Fruit fly (Drosophila melanogaster) whole organism, embryonic: ENCODE measurements around the gene Dsp1.

Experiments
- Asciz ChIP-seq: fragments of 200-800 bp; sonication (Bioruptor generic); optimal IDR thresholded peaks from 2 replicates; lab custom pipeline; 2017; ENCODE audit warnings: missing biosample characterization, mild to moderate bottlenecking, missing genetic modification characterization, missing genetic modification reagents
- CG11723 ChIP-seq: fragments of 200-800 bp; sonication (Bioruptor generic); optimal IDR thresholded peaks from 2 replicates; lab custom pipeline; 2017; ENCODE audit warnings: missing biosample characterization, mild to moderate bottlenecking, missing genetic modification characterization
- CG12659 ChIP-seq: fragments of 200-800 bp; sonication (Bioruptor generic); optimal IDR thresholded peaks from 3 replicates; lab custom pipeline; 2017; ENCODE audit warnings: mild to moderate bottlenecking, missing biosample characterization, missing genetic modification reagents, missing genetic modification characterization
- CG13123 ChIP-seq: fragments of 200-800 bp; sonication (Bioruptor generic); optimal IDR thresholded peaks from 2 replicates; lab custom pipeline; 2016; ENCODE audit warnings: missing biosample characterization, missing genetic modification characterization
- CG14050 ChIP-seq: fragments of 200-800 bp; sonication (Bioruptor generic); IDR thresholded peaks from 3 replicates; pipeline ENCODE4 v1.3.6; 2022; ENCODE audit warnings: missing biosample characterization, missing genetic modification characterization
- CG14860 ChIP-seq: fragments of 200-800 bp; sonication (Bioruptor generic); IDR thresholded peaks from 3 replicates; pipeline ENCODE4 v1.3.6; 2022; ENCODE audit warnings: missing biosample characterization, missing genetic modification characterization; ENCODE audit not compliant: partially characterized antibody
- CG14965 ChIP-seq: fragments of 200-800 bp; sonication (Bioruptor generic); optimal IDR thresholded peaks from 2 replicates; lab custom pipeline; 2016; ENCODE audit warnings: missing biosample characterization, missing genetic modification characterization, borderline replicate concordance
- CG15514 ChIP-seq: fragments of 200-800 bp; sonication (Bioruptor generic); optimal IDR thresholded peaks from 3 replicates; lab custom pipeline; 2017; ENCODE audit warnings: missing biosample characterization, missing genetic modification characterization, mild to moderate bottlenecking, moderate library complexity, missing genetic modification reagents
- CG1603 ChIP-seq: fragments of 200-800 bp; sonication (Bioruptor generic); optimal IDR thresholded peaks from 2 replicates; lab custom pipeline; 2019; ENCODE audit warnings: missing biosample characterization, mild to moderate bottlenecking, missing genetic modification characterization, moderate library complexity
- CG18599 ChIP-seq: fragments of 200-800 bp; sonication (Bioruptor generic); optimal IDR thresholded peaks from 3 replicates; lab custom pipeline; 2017; ENCODE audit warnings: missing biosample characterization, missing genetic modification characterization, mild to moderate bottlenecking, moderate library complexity, missing genetic modification reagents
- CG2129 ChIP-seq: fragments of 200-800 bp; sonication (Bioruptor generic); IDR thresholded peaks from 2 replicates; pipeline ENCODE4 v1.3.6; 2022; ENCODE audit warnings: missing biosample characterization, missing genetic modification characterization; ENCODE audit not compliant: partially characterized antibody
- CG2202 ChIP-seq: fragments of 200-800 bp; sonication (Bioruptor generic); optimal IDR thresholded peaks from 2 replicates; lab custom pipeline; 2018; ENCODE audit warnings: missing biosample characterization, mild to moderate bottlenecking, missing genetic modification characterization
- CG30020 ChIP-seq: fragments of 200-800 bp; optimal IDR thresholded peaks from 2 replicates; lab custom pipeline; 2019; ENCODE audit warnings: missing biosample characterization, mild to moderate bottlenecking, missing genetic modification characterization, moderate library complexity
- CG32532 ChIP-seq: fragments of 200-800 bp; sonication (Bioruptor generic); IDR thresholded peaks from 2 replicates; pipeline ENCODE4 v1.3.6; 2022; ENCODE audit warnings: missing biosample characterization, missing genetic modification characterization
- CG3995 ChIP-seq: fragments of 200-800 bp; sonication (Bioruptor generic); optimal IDR thresholded peaks from 3 replicates; lab custom pipeline; 2016; ENCODE audit warnings: missing biosample characterization, missing genetic modification characterization
- CG4282 ChIP-seq: fragments of 200-800 bp; sonication (Bioruptor generic); optimal IDR thresholded peaks from 2 replicates; lab custom pipeline; 2016; ENCODE audit warnings: missing biosample characterization, missing genetic modification characterization
- CG4360 ChIP-seq: fragments of 200-800 bp; sonication (Bioruptor generic); IDR thresholded peaks from 2 replicates; pipeline ENCODE4 v1.3.6; 2022; ENCODE audit warnings: missing biosample characterization, missing genetic modification characterization
- CG5953 ChIP-seq: fragments of 200-800 bp; sonication (Bioruptor generic); IDR thresholded peaks from 2 replicates; pipeline ENCODE4 v1.3.6; 2022; ENCODE audit warnings: missing biosample characterization, missing genetic modification characterization
- CG6272 ChIP-seq: fragments of 200-800 bp; sonication (Bioruptor generic); IDR thresholded peaks from 2 replicates; pipeline ENCODE4 v1.3.6; 2022; ENCODE audit warnings: missing biosample characterization, missing genetic modification characterization
- CG9437 ChIP-seq: fragments of 200-800 bp; sonication (Bioruptor generic); optimal IDR thresholded peaks from 2 replicates; lab custom pipeline; 2018; ENCODE audit warnings: missing biosample characterization, mild to moderate bottlenecking, missing genetic modification characterization
- CG9797 ChIP-seq: fragments of 200-800 bp; sonication (Bioruptor generic); optimal IDR thresholded peaks from 3 replicates; lab custom pipeline; 2018; ENCODE audit warnings: missing biosample characterization, mild to moderate bottlenecking, missing genetic modification characterization
- CG9817 ChIP-seq: fragments of 200-800 bp; sonication (Bioruptor generic); optimal IDR thresholded peaks from 2 replicates; lab custom pipeline; 2018; ENCODE audit warnings: missing biosample characterization, mild to moderate bottlenecking, missing genetic modification characterization, moderate library complexity
- CG9876 ChIP-seq: fragments of 200-800 bp; sonication (Bioruptor generic); optimal IDR thresholded peaks from 2 replicates; lab custom pipeline; 2016; ENCODE audit warnings: missing biosample characterization, missing genetic modification characterization
- CkIIα-i1 ChIP-seq: fragments of 200-800 bp; sonication (Bioruptor generic); IDR thresholded peaks from 2 replicates; pipeline ENCODE4 v1.3.6; 2022; ENCODE audit warnings: missing biosample characterization, missing genetic modification characterization
- Deaf1 ChIP-seq: fragments of 200-800 bp; optimal IDR thresholded peaks from 3 replicates; lab custom pipeline; 2019; ENCODE audit warnings: missing biosample characterization, mild to moderate bottlenecking, missing genetic modification characterization, moderate library complexity
- Drgx ChIP-seq: fragments of 200-800 bp; sonication (Bioruptor generic); IDR thresholded peaks from 2 replicates; pipeline ENCODE4 v1.3.6; 2022; ENCODE audit warnings: missing biosample characterization, missing genetic modification characterization
- E2f1 ChIP-seq: fragments of 200-800 bp; sonication (Bioruptor generic); IDR thresholded peaks from 2 replicates; pipeline ENCODE4 v1.3.6; 2022; ENCODE audit warnings: missing biosample characterization, missing genetic modification characterization
- Gug ChIP-seq: fragments of 200-800 bp; sonication (Bioruptor generic); IDR thresholded peaks from 4 replicates; pipeline ENCODE4 v1.3.6; 2022; ENCODE audit warnings: missing biosample characterization, missing genetic modification characterization
- HLH54F ChIP-seq: fragments of 200-800 bp; sonication (Bioruptor generic); optimal IDR thresholded peaks from 3 replicates; lab custom pipeline; 2016; ENCODE audit warnings: missing biosample characterization, missing genetic modification characterization
- HmgZ ChIP-seq: fragments of 200-800 bp; sonication (Bioruptor generic); optimal IDR thresholded peaks from 2 replicates; lab custom pipeline; 2018; ENCODE audit warnings: missing biosample characterization, mild to moderate bottlenecking, missing genetic modification characterization
- Hr78 ChIP-seq, 2 experiments: fragments of 200-800 bp in 1 of 2; fragments of >200 bp in 1 of 2; sonication (Bioruptor generic) in 1 of 2; optimal IDR thresholded peaks; 2 replicates each; lab custom pipeline; 2017 to 2019; ENCODE audit warnings: missing biosample characterization in 2 of 2, missing genetic modification characterization in 2 of 2, mild to moderate bottlenecking in 1 of 2, moderate library complexity in 1 of 2
- Rx ChIP-seq: fragments of 200-800 bp; sonication (Bioruptor generic); IDR thresholded peaks from 2 replicates; pipeline ENCODE4 v1.3.6; 2022; ENCODE audit warnings: missing biosample characterization, missing genetic modification characterization
- Sry-δ ChIP-seq: fragments of 200-800 bp; sonication (Bioruptor generic); optimal IDR thresholded peaks from 2 replicates; lab custom pipeline; 2016; ENCODE audit warnings: missing biosample characterization, missing genetic modification characterization
- Xbp1 ChIP-seq: fragments of 200-800 bp; sonication (Bioruptor generic); optimal IDR thresholded peaks from 3 replicates; lab custom pipeline; 2016; ENCODE audit warnings: missing biosample characterization, mild to moderate bottlenecking, missing genetic modification characterization
- bcd ChIP-seq: fragments of 200-800 bp; sonication (Bioruptor generic); optimal IDR thresholded peaks from 2 replicates; lab custom pipeline; 2017; ENCODE audit warnings: missing biosample characterization, mild to moderate bottlenecking, missing genetic modification characterization
- btn ChIP-seq: fragments of 200-800 bp; sonication (Bioruptor generic); optimal IDR thresholded peaks from 2 replicates; lab custom pipeline; 2016; ENCODE audit warnings: missing biosample characterization, missing genetic modification characterization
- chinmo ChIP-seq: fragments of 200-800 bp; sonication (Bioruptor generic); IDR thresholded peaks from 4 replicates; pipeline ENCODE4 v1.3.6; 2022; ENCODE audit warnings: missing biosample characterization, missing genetic modification characterization; ENCODE audit not compliant: partially characterized antibody
- dpn ChIP-seq, 2 experiments: fragments of 200-800 bp; sonication (Bioruptor generic); optimal IDR thresholded peaks; 3 replicates each; lab custom pipeline; 2016; ENCODE audit warnings: missing biosample characterization in 2 of 2, missing genetic modification characterization in 2 of 2
- gt ChIP-seq: fragments of 200-800 bp; sonication (Bioruptor generic); IDR thresholded peaks from 2 replicates; pipeline ENCODE4 v1.3.6; 2022; ENCODE audit warnings: missing biosample characterization, missing genetic modification characterization
- jumu ChIP-seq: fragments of 200-800 bp; sonication (Bioruptor generic); optimal IDR thresholded peaks from 3 replicates; lab custom pipeline; 2016; ENCODE audit warnings: missing biosample characterization, missing genetic modification characterization
- kah ChIP-seq: fragments of 200-800 bp; sonication (Bioruptor generic); optimal IDR thresholded peaks from 2 replicates; lab custom pipeline; 2018; ENCODE audit warnings: missing biosample characterization, mild to moderate bottlenecking, missing genetic modification characterization
- mld ChIP-seq: fragments of 200-800 bp; sonication (Bioruptor generic); IDR thresholded peaks from 3 replicates; pipeline ENCODE4 v1.3.6; 2022; ENCODE audit warnings: missing biosample characterization, missing genetic modification characterization; ENCODE audit not compliant: partially characterized antibody
- otp ChIP-seq: fragments of 200-800 bp; sonication (Bioruptor generic); IDR thresholded peaks from 3 replicates; pipeline ENCODE4, ENCODE4 v1.3.6; 2022; ENCODE audit warnings: missing biosample characterization, missing genetic modification characterization
- row ChIP-seq: fragments of 200-800 bp; sonication (Bioruptor generic); IDR thresholded peaks from 3 replicates; pipeline ENCODE4 v1.3.6; 2022; ENCODE audit warnings: missing biosample characterization, missing genetic modification characterization
- vnd ChIP-seq: fragments of 200-800 bp; sonication (Bioruptor generic); IDR thresholded peaks from 3 replicates; pipeline ENCODE4 v1.3.6; 2022; ENCODE audit warnings: missing biosample characterization, missing genetic modification characterization; ENCODE audit not compliant: partially characterized antibody
- vvl ChIP-seq: fragments of 200-800 bp; sonication (Bioruptor generic); IDR thresholded peaks from 2 replicates; pipeline ENCODE4 v1.3.6; 2022; ENCODE audit warnings: missing biosample characterization, missing genetic modification characterization
- wdn ChIP-seq: fragments of 200-800 bp; sonication (Bioruptor generic); IDR thresholded peaks from 2 replicates; pipeline ENCODE4 v1.3.6; 2022; ENCODE audit warnings: missing biosample characterization, missing genetic modification characterization
- zen2 ChIP-seq: fragments of 200-800 bp; sonication (Bioruptor generic); IDR thresholded peaks from 3 replicates; pipeline ENCODE4 v1.3.6; 2022; ENCODE audit warnings: missing biosample characterization, missing genetic modification characterization; ENCODE audit not compliant: partially characterized antibody

The Dsp1 gene

dm6 chrX:16320197-16320921, 13.1 kb upstream of the Dsp1 start, which contains the start of gene Cyp1:
Cyp1 (minus strand) TSS chrX:16320370.
- TF ChIP-seq CG32532 (GFP tag; lab: Robert Waterston, UW) (no peak; the same call in none of the 2 replicates), CG4360 (peak; percentile 46; the same call in 1 of the 2 replicates), vnd (peak; percentile 69), HLH54F (peak; percentile 9), CG9437 (no peak), Drgx (peak; percentile 25; the same call in 1 of the 2 replicates), CG14860 (GFP tag; lab: Robert Waterston, UW) (peak; percentile 58; the same call in 2 of the 3 replicates), CG11723 (GFP tag; lab: Kevin White, UChicago) (peak; percentile 51), CG14050 (GFP tag; lab: Robert Waterston, UW) (peak; percentile 43; the same call in 1 of the 3 replicates), jumu (peak; percentile 5), CG18599 (GFP tag; lab: Kevin White, UChicago) (no peak), CG12659 (peak; percentile 60), dpn (GFP tag; optimal IDR thresholded peaks at IDR 0.05; lab: Kevin White, UChicago) (peak; percentile 11 to 28), bcd (peak; percentile 8), gt (GFP tag; lab: Robert Waterston, UW) (peak; percentile 59), CG2202 (tag; lab: Kevin White, UChicago) (no peak), E2f1 (GFP tag; lab: Robert Waterston, UW) (peak; percentile 60), btn (no peak), CG1603 (tag; lab: Kevin White, UChicago) (peak; percentile 90), HmgZ (tag; lab: Kevin White, UChicago) (peak; percentile 24), CG30020 (tag; lab: Kevin White, UChicago) (peak; percentile 94), Rx (no peak), Hr78 (GFP tag; optimal IDR thresholded peaks at IDR 0.05; lab: Kevin White, UChicago) (no peak), CkIIα-i1 (GFP tag; lab: Robert Waterston, UW) (no peak), CG3995 (GFP tag; lab: Kevin White, UChicago) (peak; percentile 95), CG4282 (no peak), CG9817 (tag; lab: Kevin White, UChicago) (peak; percentile 38), Xbp1 (GFP tag; lab: Kevin White, UChicago) (peak; percentile 34), CG9797 (peak; percentile 41), CG5953 (GFP tag; lab: Robert Waterston, UW) (peak; percentile 46), otp (GFP tag; lab: Robert Waterston, UW) (0 out of 3 replicates have a peak, but pooled peaks have one; percentile 29), CG2129 (peak; percentile 32; the same call in 1 of the 2 replicates), CG13123 (GFP tag; lab: Kevin White, UChicago) (no peak), row (GFP tag; lab: Robert Waterston, UW) (peak; percentile 81), CG14965 (no peak), wdn (GFP tag; lab: Robert Waterston, UW) (peak; percentile 42; the same call in 1 of the 2 replicates), chinmo (GFP tag; lab: Robert Waterston, UW) (peak; percentile 87), Deaf1 (tag; lab: Kevin White, UChicago) (peak; percentile 63), CG6272 (GFP tag; lab: Robert Waterston, UW) (peak; percentile 52; the same call in 1 of the 2 replicates), mld (GFP tag; lab: Robert Waterston, UW) (peak; percentile 77; the same call in 1 of the 3 replicates), vvl (GFP tag; lab: Robert Waterston, UW) (peak; percentile 55), Sry-δ (GFP tag; lab: Kevin White, UChicago) (peak; percentile 80), CG15514 (GFP tag; lab: Kevin White, UChicago) (peak; percentile 88), Gug (GFP tag; lab: Robert Waterston, UW) (peak; percentile 38; the same call in 2 of the 4 replicates), kah (GFP tag; lab: Kevin White, UChicago) (no peak), Asciz (no peak), CG9876 (no peak), zen2 (GFP tag; lab: Robert Waterston, UW) (peak; percentile 64; the same call in 2 of the 3 replicates)
